Worm (Caenorhabditis elegans): ENCODE data around the gene F46B6.9.

F46B6.9 gene

ce11 chrV:9786721-9787131 lies 9.9 kb upstream of the F46B6.9 start, which contains the start of gene F46B6.6 (continued):
- TF ChIP-seq nhr-80 (tag; optimal IDR thresholded peaks at IDR 0.05) (no peak), sea-2 (GFP tag; IDR thresholded peaks at IDR 0.05) (no peak), F49E8.2 (tag; optimal IDR thresholded peaks at IDR 0.05; ENCODE audit: insufficient read depth) (peak; percentile 53), lin-35 (GFP tag; optimal IDR thresholded peaks at IDR 0.05) (peak in 1 of 3 experiments; percentile 24), ztf-6 (GFP tag; IDR thresholded peaks at IDR 0.05) (no peak), F57A8.1 (GFP tag; optimal IDR thresholded peaks at IDR 0.05) (no peak), Y53G8AR.9 (GFP tag; conservative IDR thresholded peaks at IDR 0.05) (0 out of 2 replicates have a peak, but pooled peaks have one; percentile 57), K11D2.4 (GFP tag; IDR thresholded peaks at IDR 0.05) (peak; percentile 41; the same call in 1 of the 2 replicates), pbrm-1 (GFP tag; IDR thresholded peaks at IDR 0.05) (0 out of 2 replicates have a peak, but pooled peaks have one; percentile 19), rec-8 (tag; optimal IDR thresholded peaks at IDR 0.05) (peak in 1 of 2 experiments; percentile 12), ccch-3 (GFP tag; optimal IDR thresholded peaks at IDR 0.05) (no peak), hmg-20 (GFP tag; IDR thresholded peaks at IDR 0.05) (no peak), F33H1.4 (GFP tag; IDR thresholded peaks at IDR 0.05) (no peak), madf-6 (GFP tag; IDR thresholded peaks at IDR 0.05) (peak; percentile 29; the same call in 1 of the 2 replicates), rcor-1 (GFP tag; IDR thresholded peaks at IDR 0.05) (no peak), cebp-1 (GFP tag; IDR thresholded peaks at IDR 0.05) (no peak), cebp-1 (tag; optimal IDR thresholded peaks at IDR 0.05) (peak; percentile 54), atf-7 (tag; optimal IDR thresholded peaks at IDR 0.05) (peak; percentile 46), ztf-28 (GFP tag; IDR thresholded peaks at IDR 0.05) (no peak), nhr-179 (tag; optimal IDR thresholded peaks at IDR 0.05) (no peak), B0336.3 (GFP tag; IDR thresholded peaks at IDR 0.05) (peak; percentile 47; the same call in 1 of the 2 replicates), hmg-1.2 (GFP tag; IDR thresholded peaks at IDR 0.05) (peak; percentile 27; the same call in 1 of the 2 replicates), Y56A3A.18 (GFP tag; IDR thresholded peaks at IDR 0.05) (0 out of 2 replicates have a peak, but pooled peaks have one; percentile 41), nfya-1 (tag; optimal IDR thresholded peaks at IDR 0.05; ENCODE audit: borderline replicate concordance, insufficient read depth) (no peak), ceh-27 (GFP tag; optimal IDR thresholded peaks at IDR 0.05) (no peak), dox-1 (GFP tag; IDR thresholded peaks at IDR 0.05) (no peak), B0035.1 (tag; optimal IDR thresholded peaks at IDR 0.05) (peak; percentile 3), mcd-1 (GFP tag; IDR thresholded peaks at IDR 0.05) (no peak), nfyb-1 (GFP tag; IDR thresholded peaks at IDR 0.05) (0 out of 2 replicates have a peak, but pooled peaks have one; percentile 54), die-1 (tag; optimal IDR thresholded peaks at IDR 0.05) (peak; percentile 15), zim-3 (tag; optimal IDR thresholded peaks at IDR 0.05) (peak; percentile 52), ama-1 (optimal IDR thresholded peaks at IDR 0.05) (peak; percentile 72), ama-1 (GFP tag; optimal IDR thresholded peaks at IDR 0.05) (peak; percentile 14 to 36), athp-1 (tag; optimal IDR thresholded peaks at IDR 0.05) (peak; percentile 62), attf-5 (GFP tag; optimal IDR thresholded peaks at IDR 0.05) (peak; percentile 41), hlh-12 (tag; optimal IDR thresholded peaks at IDR 0.05) (no peak), chd-7 (tag; optimal IDR thresholded peaks at IDR 0.05) (peak; percentile 80), madf-3 (GFP tag; IDR thresholded peaks at IDR 0.05) (peak; percentile 60; the same call in 1 of the 2 replicates), lsl-1 (GFP tag; optimal IDR thresholded peaks at IDR 0.05) (peak; percentile 12), F52B5.7 (tag; optimal IDR thresholded peaks at IDR 0.05) (peak; percentile 53), Y67H2A.10 (GFP tag; conservative IDR thresholded peaks at IDR 0.05) (no peak), ztf-22 (GFP tag; optimal IDR thresholded peaks at IDR 0.05) (no peak)

Data from whole organism, young adult.